Fruit fly (Drosophila melanogaster) Kc167 (cell line): ENCODE measurements around the gene CG34451.

Experiments used
- Myc ChIP-seq: fragments of >200 bp; optimal IDR thresholded peaks from 2 replicates; lab custom pipeline; 2017; ENCODE audit warnings: missing external identifiers
- Sin3A ChIP-seq: fragments of >200 bp; optimal IDR thresholded peaks from 2 replicates; lab custom pipeline; 2018; ENCODE audit warnings: missing external identifiers
- h ChIP-seq: fragments of >200 bp; optimal IDR thresholded peaks from 3 replicates; lab custom pipeline; 2018; ENCODE audit warnings: missing external identifiers
- insv ChIP-seq: fragments of >200 bp; optimal IDR thresholded peaks from 3 replicates; lab custom pipeline; 2018; ENCODE audit warnings: missing external identifiers
- psq ChIP-seq: fragments of >200 bp; optimal IDR thresholded peaks from 2 replicates; lab custom pipeline; 2017; ENCODE audit warnings: missing external identifiers
- ttk ChIP-seq: sonication (Bioruptor generic); optimal IDR thresholded peaks from 2 replicates; lab custom pipeline; 2017; ENCODE audit warnings: missing external identifiers

CG34451 gene

dm6 chr3L:15712063-15712462 is 20.2 kb upstream of the CG34451 start:
- no peak for TF ChIP-seq h
- TF ChIP-seq Myc (lab: Kevin White, UChicago): no peak
- no peak for TF ChIP-seq psq (lab: Kevin White, UChicago)
- no peak for TF ChIP-seq Sin3A
- TF ChIP-seq ttk (lab: Kevin White, UChicago): no peak
- no peak for TF ChIP-seq insv (lab: Kevin White, UChicago)

- no peak for TF ChIP-seq Myc (lab: Kevin White, UChicago)
- TF ChIP-seq insv (lab: Kevin White, UChicago): no peak
- no peak for TF ChIP-seq h
- no peak for TF ChIP-seq psq (lab: Kevin White, UChicago)
- TF ChIP-seq ttk (lab: Kevin White, UChicago): no peak
- TF ChIP-seq Sin3A: no peak
Observed at dm6 chr3L:15711164-15711563, 19.3 kb upstream of the CG34451 start.

DNA sequence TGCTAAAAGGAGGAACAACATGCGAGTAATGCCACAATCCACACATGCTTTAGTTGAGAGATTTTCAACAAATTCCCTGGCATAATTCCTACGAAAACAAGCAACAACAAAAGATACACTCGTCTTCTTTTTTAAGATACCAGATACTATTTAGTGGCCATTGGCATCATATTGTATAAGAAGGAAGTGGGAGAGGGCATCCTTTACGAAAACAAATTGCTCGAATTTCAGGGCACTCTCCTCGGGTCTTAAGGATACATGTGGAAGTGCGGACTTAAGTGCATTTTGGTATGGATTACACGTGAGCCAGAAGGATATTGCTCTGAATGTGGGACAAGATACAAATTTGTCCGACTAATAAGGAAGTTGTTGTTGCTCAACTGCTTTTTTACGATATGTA is 18.3 kb upstream of the CG34451 start:
- TF ChIP-seq insv (lab: Kevin White, UChicago): no peak
- TF ChIP-seq h: no peak
- no peak for TF ChIP-seq ttk (lab: Kevin White, UChicago)
- TF ChIP-seq Myc (lab: Kevin White, UChicago): no peak
- TF ChIP-seq Sin3A: no peak
- TF ChIP-seq psq (lab: Kevin White, UChicago): no peak

dm6 chr3L:15708579-15708978 is 16.7 kb upstream of the CG34451 start:
- TF ChIP-seq insv (lab: Kevin White, UChicago) (no peak), Myc (lab: Kevin White, UChicago) (no peak), h (no peak), ttk (lab: Kevin White, UChicago) (no peak), Sin3A (no peak), psq (lab: Kevin White, UChicago) (no peak)

DNA sequence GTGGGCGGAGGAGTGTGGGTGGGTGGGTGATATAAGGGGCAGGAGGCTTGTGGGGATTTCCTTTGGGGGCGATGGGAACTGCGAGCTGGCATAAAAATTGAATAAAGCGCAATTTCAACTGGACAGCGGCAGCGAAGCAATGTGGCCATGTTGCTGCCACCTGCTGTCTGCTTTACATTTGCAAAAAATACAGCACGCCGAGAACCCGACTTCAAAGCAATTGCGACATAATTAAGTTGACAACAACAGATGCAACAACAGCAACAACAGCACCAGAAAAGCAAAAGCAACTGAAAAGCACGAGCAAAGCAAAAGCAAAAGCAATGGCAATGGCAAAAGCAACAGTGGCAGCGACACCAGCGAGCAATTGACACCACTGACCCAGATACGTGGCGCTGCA is 16.3 kb upstream of the CG34451 start:
- TF ChIP-seq ttk (lab: Kevin White, UChicago): no peak
- no peak for TF ChIP-seq Sin3A
- no peak for TF ChIP-seq h
- TF ChIP-seq Myc (lab: Kevin White, UChicago): no peak
- TF ChIP-seq insv (lab: Kevin White, UChicago): no peak
- no peak for TF ChIP-seq psq (lab: Kevin White, UChicago)

dm6 chr3L:15706199-15706598 is 14.3 kb upstream of the CG34451 start:
- TF ChIP-seq Myc (lab: Kevin White, UChicago) (no peak), ttk (lab: Kevin White, UChicago) (no peak), h (no peak), Sin3A (no peak), insv (lab: Kevin White, UChicago) (no peak), psq (lab: Kevin White, UChicago) (no peak)

DNA sequence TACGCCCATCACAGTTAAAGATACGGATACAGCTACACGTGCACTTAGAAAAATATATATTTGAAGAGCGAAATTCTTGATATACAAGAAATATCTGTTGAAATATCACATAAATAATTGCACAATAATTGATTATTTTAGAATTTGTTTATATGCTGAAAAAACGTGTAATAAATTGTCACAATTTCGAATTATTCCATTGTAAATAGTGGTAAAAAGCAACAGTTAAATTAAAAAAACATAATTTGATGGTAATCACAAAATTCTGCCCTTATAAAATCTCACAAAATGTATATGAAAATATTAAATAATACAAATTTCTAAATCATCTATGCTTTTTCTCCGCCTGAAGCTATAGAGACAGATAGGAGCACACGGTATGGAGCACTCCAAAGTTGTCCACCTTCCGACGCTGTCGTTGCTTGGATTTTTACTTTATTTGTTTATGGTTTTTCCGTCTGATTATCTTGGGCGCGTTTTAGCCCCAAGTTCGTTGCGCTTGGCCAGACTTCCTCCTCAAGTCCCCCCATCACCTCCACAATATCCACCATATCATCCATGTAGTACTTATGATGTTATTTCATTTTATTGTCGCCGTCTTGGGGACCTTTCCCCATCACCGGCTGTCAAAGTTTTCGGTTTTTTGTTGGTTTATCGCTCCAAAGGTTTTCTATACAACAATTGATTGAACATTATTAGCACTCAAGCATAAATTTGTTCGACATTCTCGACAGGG is 12.6 kb upstream of the CG34451 start:
- TF ChIP-seq Myc (lab: Kevin White, UChicago): no peak
- no peak for TF ChIP-seq Sin3A
- no peak for TF ChIP-seq ttk (lab: Kevin White, UChicago)
- TF ChIP-seq insv (lab: Kevin White, UChicago): no peak
- no peak for TF ChIP-seq psq (lab: Kevin White, UChicago)
- TF ChIP-seq h: no peak

- no peak for TF ChIP-seq insv (lab: Kevin White, UChicago)
- no peak for TF ChIP-seq ttk (lab: Kevin White, UChicago)
- no peak for TF ChIP-seq psq (lab: Kevin White, UChicago)
- TF ChIP-seq h: no peak
- TF ChIP-seq Myc (lab: Kevin White, UChicago): no peak
Observed at dm6 chr3L:15703330-15704119, 11.7 kb upstream of the CG34451 start.

- TF ChIP-seq psq (lab: Kevin White, UChicago) (no peak), insv (lab: Kevin White, UChicago) (no peak), Myc (lab: Kevin White, UChicago) (no peak), ttk (lab: Kevin White, UChicago) (no peak), Sin3A (no peak), h (no peak)
Observed at dm6 chr3L:15702191-15702590, 10.3 kb upstream of the CG34451 start.

dm6 chr3L:15700338-15700966 is 8.6 kb upstream of the CG34451 start:
- TF ChIP-seq Myc (lab: Kevin White, UChicago) (no peak), psq (lab: Kevin White, UChicago) (no peak), Sin3A (no peak), insv (lab: Kevin White, UChicago) (no peak), ttk (lab: Kevin White, UChicago) (no peak)

DNA sequence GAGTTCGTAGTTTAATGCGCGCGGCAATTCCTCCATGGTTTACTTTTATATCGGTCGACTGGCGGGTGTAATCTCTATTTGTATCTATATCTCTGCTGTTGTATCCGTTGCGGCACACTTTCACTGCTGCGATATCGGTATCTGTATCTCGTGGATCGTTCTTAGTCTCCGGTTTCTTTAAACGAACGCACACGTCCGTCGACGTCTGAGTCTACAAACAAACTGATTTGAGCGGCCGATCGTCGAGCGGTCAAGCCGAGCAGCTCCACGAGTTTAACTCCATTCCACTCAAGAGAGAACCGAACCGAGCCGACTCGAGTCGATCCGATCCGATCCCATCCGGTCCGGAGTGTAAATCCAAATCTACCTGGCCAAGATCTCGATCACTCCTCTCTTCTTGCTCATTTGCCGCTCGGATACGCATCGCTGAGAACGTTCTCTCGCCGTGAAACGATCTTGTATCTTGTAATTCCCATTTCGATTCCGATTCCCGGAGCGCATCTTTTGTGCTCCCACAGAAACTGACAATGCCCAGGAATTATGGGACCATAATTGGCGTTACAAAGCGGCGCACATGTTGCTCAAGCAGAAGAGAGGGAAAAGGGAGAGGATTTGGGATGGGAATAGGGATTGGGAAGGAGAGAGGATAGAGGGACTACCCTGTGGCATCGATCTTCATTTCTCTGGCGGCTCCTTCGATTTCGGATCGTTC is 7.9 kb upstream of the CG34451 start, which contains the start of gene comm2:
Gene comm2, minus strand, starts transcription at position 225 of the 712 bp plus-strand sequence.
- TF ChIP-seq h (no peak), ttk (lab: Kevin White, UChicago) (no peak), Sin3A (no peak), insv (lab: Kevin White, UChicago) (no peak)
